Worm (Caenorhabditis elegans) whole organism, young adult: ENCODE measurements around the gene F16H6.7.

ENCODE experiments used
- F55B11.4 ChIP-seq: sonication (generic microtip); optimal IDR thresholded peaks from 2 replicates; lab custom pipeline; 2016; ENCODE audit warnings: missing compliant biosample characterization, missing genetic modification characterization, borderline replicate concordance; ENCODE audit not compliant: insufficient read depth
- die-1 ChIP-seq: sonication (generic microtip); optimal IDR thresholded peaks from 2 replicates; lab custom pipeline; 2016; ENCODE audit warnings: missing genotype, mild to moderate bottlenecking, missing genetic modification characterization, missing compliant biosample characterization
- gei-17 ChIP-seq: fragments of 200-800 bp; sonication (Bioruptor generic); optimal IDR thresholded peaks from 2 replicates; lab custom pipeline; 2018; ENCODE audit warnings: mild to moderate bottlenecking, missing genetic modification characterization, missing compliant biosample characterization
- nfya-1 ChIP-seq: sonication (generic microtip); optimal IDR thresholded peaks from 2 replicates; lab custom pipeline; 2017; ENCODE audit warnings: antibody characterized with exemption, missing compliant biosample characterization, missing genetic modification characterization, borderline replicate concordance; ENCODE audit not compliant: insufficient read depth
- pha-4 ChIP-seq: fragments of 150-350 bp; sonication (generic microtip); optimal IDR thresholded peaks from 2 replicates; lab custom pipeline; 2014; ENCODE audit warnings: missing biosample characterization, missing genetic modification reagents, missing genetic modification characterization
- snpc-1.1 ChIP-seq: sonication (generic microtip); optimal IDR thresholded peaks from 2 replicates; lab custom pipeline; 2017; ENCODE audit warnings: missing genetic modification characterization, mild to moderate bottlenecking, missing compliant biosample characterization, antibody characterized with exemption, moderate library complexity, missing genotype, missing genetic modification reagents; ENCODE audit not compliant: insufficient read depth

- TF ChIP-seq nfya-1 (tag; lab: Kevin White, UChicago): no peak
- TF ChIP-seq gei-17 (GFP tag; lab: Kevin White, UChicago): no peak
- TF ChIP-seq die-1: no peak
- no peak for TF ChIP-seq pha-4
- no peak for TF ChIP-seq snpc-1.1 (tag; lab: Kevin White, UChicago)
- TF ChIP-seq F55B11.4: no peak
Measured at ce11 chrV:18162568-18162967, 46.4 kb downstream of the F16H6.7 start, which contains the start of gene C14A6.12.
